Fruit fly (Drosophila melanogaster) whole organism, wandering third instar larva: ENCODE measurements around the gene Rack1.

Source experiments
- Abd-B ChIP-seq: fragments of >200 bp; optimal IDR thresholded peaks from 2 replicates; lab custom pipeline; 2017; ENCODE audit warnings: missing biosample characterization, missing genetic modification characterization
- CG32264 ChIP-seq: fragments of 200-800 bp; sonication (Bioruptor generic); optimal IDR thresholded peaks from 2 replicates; lab custom pipeline; 2016; ENCODE audit warnings: missing biosample characterization, missing genetic modification characterization
- CG9705 ChIP-seq: fragments of 200-800 bp; sonication (Bioruptor generic); optimal IDR thresholded peaks from 2 replicates; lab custom pipeline; 2018; ENCODE audit warnings: missing biosample characterization, mild to moderate bottlenecking, missing genetic modification characterization
- CrebA ChIP-seq: fragments of 200-800 bp; sonication (Bioruptor generic); optimal IDR thresholded peaks from 2 replicates; lab custom pipeline; 2016; ENCODE audit warnings: missing biosample characterization, mild to moderate bottlenecking, missing genetic modification characterization, borderline replicate concordance
- Dfd ChIP-seq: fragments of >200 bp; optimal IDR thresholded peaks from 2 replicates; lab custom pipeline; 2017; ENCODE audit warnings: missing biosample characterization, missing genetic modification characterization
- Dif ChIP-seq: fragments of 200-275, 200-300 bp; sonication (Bioruptor generic); optimal IDR thresholded peaks from 2 replicates; lab custom pipeline; 2018; ENCODE audit warnings: missing biosample characterization, missing genetic modification characterization; ENCODE audit not compliant: partially characterized antibody
- GATAd ChIP-seq: sonication (Bioruptor generic); optimal IDR thresholded peaks from 2 replicates; lab custom pipeline; 2016; ENCODE audit warnings: missing biosample characterization, missing genetic modification characterization
- HLH106 ChIP-seq: fragments of 200-800 bp; optimal IDR thresholded peaks from 3 replicates; lab custom pipeline; 2019; ENCODE audit warnings: missing biosample characterization, mild to moderate bottlenecking, missing genetic modification characterization, moderate library complexity
- Hnf4 ChIP-seq: fragments of 200-800 bp; sonication (Bioruptor generic); optimal IDR thresholded peaks from 2 replicates; lab custom pipeline; 2016; ENCODE audit warnings: missing biosample characterization, mild to moderate bottlenecking, missing genetic modification characterization
- Hr78 ChIP-seq: fragments of >200 bp; optimal IDR thresholded peaks from 2 replicates; lab custom pipeline; 2017; ENCODE audit warnings: missing biosample characterization, missing genetic modification characterization
- Hr83 ChIP-seq: fragments of 200-300 bp; sonication (Bioruptor generic); optimal IDR thresholded peaks from 2 replicates; lab custom pipeline; 2016; ENCODE audit warnings: missing biosample characterization, mild to moderate bottlenecking, missing genetic modification characterization, moderate library complexity; ENCODE audit not compliant: poor library complexity, severe bottlenecking
- Jra ChIP-seq: sonication (Bioruptor generic); optimal IDR thresholded peaks from 2 replicates; lab custom pipeline; 2016; ENCODE audit warnings: missing biosample characterization, missing genetic modification characterization
- Mio ChIP-seq: sonication (Bioruptor generic); optimal IDR thresholded peaks from 2 replicates; lab custom pipeline; 2016; ENCODE audit warnings: missing biosample characterization, missing genetic modification characterization
- Myc ChIP-seq: fragments of >200 bp; optimal IDR thresholded peaks from 2 replicates; lab custom pipeline; 2017
- N ChIP-seq: fragments of >200 bp; optimal IDR thresholded peaks from 2 replicates; lab custom pipeline; 2018; ENCODE audit warnings: missing biosample characterization, missing external identifiers, missing genetic modification characterization
- OdsH ChIP-seq: fragments of 200-800 bp; sonication (Bioruptor generic); optimal IDR thresholded peaks from 2 replicates; lab custom pipeline; 2016; ENCODE audit warnings: missing biosample characterization, mild to moderate bottlenecking, missing genetic modification characterization
- Rel ChIP-seq, 2 experiments: fragments of 200-800 bp; sonication (Bioruptor generic) in 1 of 2; optimal IDR thresholded peaks; 2 replicates in 1 of 2; 3 replicates in 1 of 2; lab custom pipeline; 2016 to 2019; ENCODE audit warnings: mild to moderate bottlenecking in 2 of 2, missing biosample characterization in 2 of 2, missing genetic modification characterization in 2 of 2, moderate library complexity in 1 of 2
- Sp1 ChIP-seq: fragments of 200-800 bp; sonication (Bioruptor generic); optimal IDR thresholded peaks from 3 replicates; lab custom pipeline; 2019; ENCODE audit warnings: missing biosample characterization, mild to moderate bottlenecking, missing genetic modification characterization, moderate library complexity
- Vsx2 ChIP-seq: fragments of 200-300, 225-300 bp; sonication (Bioruptor generic); optimal IDR thresholded peaks from 2 replicates; lab custom pipeline; 2018; ENCODE audit warnings: missing biosample characterization, missing genetic modification characterization; ENCODE audit not compliant: partially characterized antibody
- br ChIP-seq: fragments of 200-800 bp; sonication (Bioruptor generic); optimal IDR thresholded peaks from 2 replicates; lab custom pipeline; 2016; ENCODE audit warnings: missing biosample characterization, missing genetic modification characterization
- brk ChIP-seq: fragments of 200-800 bp; sonication (Bioruptor generic); optimal IDR thresholded peaks from 2 replicates; lab custom pipeline; 2016; ENCODE audit warnings: missing biosample characterization, mild to moderate bottlenecking, missing genetic modification characterization
- dl ChIP-seq, 2 experiments: fragments of 175-275, 200-275 bp in 1 of 2; fragments of 200-275 bp in 1 of 2; sonication (Bioruptor generic); optimal IDR thresholded peaks; lab custom pipeline; 2018; ENCODE audit warnings: mild to moderate bottlenecking in 2 of 2, missing biosample characterization in 2 of 2, missing genetic modification characterization in 2 of 2, moderate library complexity in 2 of 2; ENCODE audit not compliant: partially characterized antibody in 2 of 2, insufficient read depth in 1 of 2
- dmrt93B ChIP-seq: fragments of 200-800 bp; sonication (Bioruptor generic); optimal IDR thresholded peaks from 2 replicates; lab custom pipeline; 2018; ENCODE audit warnings: missing biosample characterization, mild to moderate bottlenecking, missing genetic modification characterization
- dsf ChIP-seq: sonication (Bioruptor generic); optimal IDR thresholded peaks from 2 replicates; lab custom pipeline; 2016; ENCODE audit warnings: missing biosample characterization, missing genetic modification characterization, borderline replicate concordance
- ey ChIP-seq: fragments of 200-800 bp; sonication (Bioruptor generic); optimal IDR thresholded peaks from 2 replicates; lab custom pipeline; 2016; ENCODE audit warnings: missing biosample characterization, missing genetic modification characterization
- foxo ChIP-seq, 2 experiments: fragments of 200-800 bp; sonication (Bioruptor generic); optimal IDR thresholded peaks; 2 replicates in 1 of 2; 3 replicates in 1 of 2; lab custom pipeline; 2016 to 2017; ENCODE audit warnings: missing biosample characterization in 2 of 2, missing genetic modification characterization in 2 of 2
- fru ChIP-seq: fragments of 200-800 bp; sonication (Bioruptor generic); optimal IDR thresholded peaks from 3 replicates; lab custom pipeline; 2016; ENCODE audit warnings: missing biosample characterization, mild to moderate bottlenecking, missing genetic modification characterization
- h ChIP-seq: fragments of 200-800 bp; sonication (Bioruptor generic); optimal IDR thresholded peaks from 3 replicates; lab custom pipeline; 2016; ENCODE audit warnings: missing biosample characterization, mild to moderate bottlenecking, missing genetic modification characterization
- jim ChIP-seq: fragments of 175-275, 200-325 bp; sonication (Bioruptor generic); optimal IDR thresholded peaks from 2 replicates; lab custom pipeline; 2016; ENCODE audit warnings: missing biosample characterization, mild to moderate bottlenecking, missing genetic modification characterization
- lola ChIP-seq: fragments of >200 bp; optimal IDR thresholded peaks from 2 replicates; lab custom pipeline; 2017; ENCODE audit warnings: missing biosample characterization, missing genetic modification characterization
- pan ChIP-seq: fragments of >200 bp; optimal IDR thresholded peaks from 2 replicates; lab custom pipeline; 2017
- psq ChIP-seq: fragments of 200-800 bp; sonication (Bioruptor generic); optimal IDR thresholded peaks from 3 replicates; lab custom pipeline; 2017; ENCODE audit warnings: missing biosample characterization, mild to moderate bottlenecking, missing genetic modification characterization, moderate library complexity
- rgr ChIP-seq: fragments of 200-800 bp; sonication (Bioruptor generic); optimal IDR thresholded peaks from 3 replicates; lab custom pipeline; 2016; ENCODE audit warnings: missing biosample characterization, mild to moderate bottlenecking, missing genetic modification characterization
- sage ChIP-seq: fragments of 200-800 bp; sonication (Bioruptor generic); optimal IDR thresholded peaks from 2 replicates; lab custom pipeline; 2016; ENCODE audit warnings: missing biosample characterization, mild to moderate bottlenecking, missing genetic modification characterization
- sv ChIP-seq: fragments of 200-800 bp; sonication (Bioruptor generic); optimal IDR thresholded peaks from 3 replicates; lab custom pipeline; 2016; ENCODE audit warnings: missing biosample characterization, missing genetic modification characterization
- tai ChIP-seq: sonication (Bioruptor generic); optimal IDR thresholded peaks from 2 replicates; lab custom pipeline; 2016; ENCODE audit warnings: missing biosample characterization, missing genetic modification characterization
- usp ChIP-seq: fragments of >200 bp; optimal IDR thresholded peaks from 2 replicates; lab custom pipeline; 2017; ENCODE audit warnings: missing biosample characterization, missing genetic modification characterization
- woc ChIP-seq: sonication (Bioruptor generic); optimal IDR thresholded peaks from 2 replicates; lab custom pipeline; 2016; ENCODE audit warnings: missing biosample characterization, mild to moderate bottlenecking, missing genetic modification characterization

The Rack1 gene

dm6 chr2L:7828231-7828630 lies 1.1 kb upstream of the Rack1 start:
- TF ChIP-seq Rel (GFP tag; optimal IDR thresholded peaks at IDR 0.05; lab: Kevin White, UChicago): no peak
- TF ChIP-seq Rel (tag; optimal IDR thresholded peaks at IDR 0.05; lab: Kevin White, UChicago): peak; percentile 39
- no peak for TF ChIP-seq Mio (GFP tag; lab: Kevin White, UChicago)
- TF ChIP-seq Abd-B (GFP tag; lab: Kevin White, UChicago): no peak
- no peak for TF ChIP-seq Vsx2 (GFP tag; lab: Kevin White, UChicago)
- TF ChIP-seq Hnf4 (GFP tag; lab: Kevin White, UChicago): no peak
- TF ChIP-seq GATAd (GFP tag; lab: Kevin White, UChicago): no peak
- peak; percentile 28 for TF ChIP-seq fru (GFP tag; lab: Kevin White, UChicago)
- TF ChIP-seq br (GFP tag; lab: Kevin White, UChicago): peak; percentile 31
- no peak for TF ChIP-seq N
- TF ChIP-seq Hr83 (GFP tag; lab: Kevin White, UChicago): peak; percentile 52
- TF ChIP-seq Dif: peak; percentile 86
- TF ChIP-seq dsf: no peak
- TF ChIP-seq tai (GFP tag; lab: Kevin White, UChicago): no peak
- TF ChIP-seq pan (lab: Kevin White, UChicago): no peak
- TF ChIP-seq Hr78 (GFP tag; lab: Kevin White, UChicago): no peak
- TF ChIP-seq dl (GFP tag; optimal IDR thresholded peaks at IDR 0.05; lab: Kevin White, UChicago; ENCODE audit: insufficient read depth in 1 of 2, partially characterized antibody in 2 of 2): peak; percentile 49 to 87
- TF ChIP-seq brk (GFP tag; lab: Kevin White, UChicago): no peak
- TF ChIP-seq CG9705: peak; percentile 13
- TF ChIP-seq woc (GFP tag; lab: Kevin White, UChicago): no peak
- no peak for TF ChIP-seq Dfd
- TF ChIP-seq psq: no peak
- peak; percentile 42 for TF ChIP-seq HLH106
- no peak for TF ChIP-seq CG32264 (GFP tag; lab: Kevin White, UChicago)
- TF ChIP-seq CrebA (GFP tag; lab: Kevin White, UChicago): no peak
- no peak for TF ChIP-seq sage (GFP tag; lab: Kevin White, UChicago)
- TF ChIP-seq usp: no peak
- peak; percentile 87 for TF ChIP-seq Jra (GFP tag; lab: Kevin White, UChicago)
- peak; percentile 25 for TF ChIP-seq rgr (GFP tag; lab: Kevin White, UChicago)
- no peak for TF ChIP-seq Myc
- TF ChIP-seq sv (GFP tag; lab: Kevin White, UChicago): no peak
- TF ChIP-seq ey (GFP tag; lab: Kevin White, UChicago): no peak
- TF ChIP-seq jim (GFP tag; lab: Kevin White, UChicago): no peak
- TF ChIP-seq h (GFP tag; lab: Kevin White, UChicago): peak; percentile 58
- no peak for TF ChIP-seq lola (GFP tag; lab: Kevin White, UChicago)
- TF ChIP-seq OdsH (GFP tag; lab: Kevin White, UChicago): no peak
- TF ChIP-seq dmrt93B: no peak
- no peak for TF ChIP-seq foxo (GFP tag; optimal IDR thresholded peaks at IDR 0.05; lab: Kevin White, UChicago)
- TF ChIP-seq Sp1: no peak

dm6 chr2L:7821279-7821848 lies 5.8 kb downstream of the Rack1 start:
- TF ChIP-seq jim (GFP tag; lab: Kevin White, UChicago) (no peak), Rel (GFP tag; optimal IDR thresholded peaks at IDR 0.05; lab: Kevin White, UChicago) (no peak), Rel (tag; optimal IDR thresholded peaks at IDR 0.05; lab: Kevin White, UChicago) (peak; percentile 32), CG9705 (no peak), h (GFP tag; lab: Kevin White, UChicago) (peak; percentile 71), sage (GFP tag; lab: Kevin White, UChicago) (peak; percentile 61), HLH106 (peak; percentile 41), Abd-B (GFP tag; lab: Kevin White, UChicago) (no peak), N (no peak), lola (GFP tag; lab: Kevin White, UChicago) (no peak), ey (GFP tag; lab: Kevin White, UChicago) (peak; percentile 52), CG32264 (GFP tag; lab: Kevin White, UChicago) (no peak), fru (GFP tag; lab: Kevin White, UChicago) (peak; percentile 51), Hr78 (GFP tag; lab: Kevin White, UChicago) (no peak), br (GFP tag; lab: Kevin White, UChicago) (peak; percentile 22), tai (GFP tag; lab: Kevin White, UChicago) (no peak), Jra (GFP tag; lab: Kevin White, UChicago) (no peak), pan (lab: Kevin White, UChicago) (no peak), Hnf4 (GFP tag; lab: Kevin White, UChicago) (peak; percentile 60), Sp1 (peak; percentile 49), OdsH (GFP tag; lab: Kevin White, UChicago) (no peak), woc (GFP tag; lab: Kevin White, UChicago) (peak; percentile 42), Hr83 (GFP tag; lab: Kevin White, UChicago) (peak; percentile 57), brk (GFP tag; lab: Kevin White, UChicago) (no peak), usp (no peak), sv (GFP tag; lab: Kevin White, UChicago) (peak; percentile 44), Dif (peak; percentile 45), psq (peak; percentile 22), Dfd (no peak), GATAd (GFP tag; lab: Kevin White, UChicago) (no peak), dsf (no peak), CrebA (GFP tag; lab: Kevin White, UChicago) (no peak), Vsx2 (GFP tag; lab: Kevin White, UChicago) (peak; percentile 80), foxo (GFP tag; optimal IDR thresholded peaks at IDR 0.05; lab: Kevin White, UChicago) (peak in 1 of 2 experiments; percentile 71), Myc (no peak), dmrt93B (no peak), Mio (GFP tag; lab: Kevin White, UChicago) (no peak), dl (GFP tag; optimal IDR thresholded peaks at IDR 0.05; lab: Kevin White, UChicago; ENCODE audit: insufficient read depth in 1 of 2, partially characterized antibody in 2 of 2) (no peak), rgr (GFP tag; lab: Kevin White, UChicago) (peak; percentile 52)
